Worm (Caenorhabditis elegans): ENCODE measurements around the gene F43C1.7.

DNA sequence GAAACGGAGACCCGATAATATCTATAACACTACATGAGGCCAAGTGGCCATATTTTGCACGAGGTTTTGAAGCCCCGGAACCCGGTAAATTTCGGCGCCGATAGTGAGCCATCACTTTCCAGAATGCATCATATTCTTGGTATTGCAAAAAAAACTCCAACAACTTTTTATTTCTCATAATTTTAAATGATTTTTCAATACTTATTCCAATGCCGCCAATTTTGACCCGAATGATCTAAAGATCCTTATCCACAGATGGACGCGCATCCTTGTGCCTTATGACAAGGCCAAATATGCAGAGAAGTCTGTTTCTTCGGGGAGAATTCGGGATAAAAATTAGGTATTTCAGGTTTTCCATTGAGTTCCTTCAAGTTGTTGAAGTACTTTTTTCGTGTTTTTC lies 1.2 kb downstream of the F43C1.7 start:
- TF ChIP-seq ama-1 (optimal IDR thresholded peaks at IDR 0.05): no peak
- no peak for TF ChIP-seq ama-1 (GFP tag; optimal IDR thresholded peaks at IDR 0.05)
- TF ChIP-seq unc-62 (GFP tag; optimal IDR thresholded peaks at IDR 0.05): no peak
- TF ChIP-seq madf-10 (tag; optimal IDR thresholded peaks at IDR 0.05): no peak
- TF ChIP-seq pha-4 (tag; optimal IDR thresholded peaks at IDR 0.05): no peak
- no peak for TF ChIP-seq ztf-18 (tag; optimal IDR thresholded peaks at IDR 0.05)
